Fruit fly (Drosophila melanogaster): ENCODE data around the gene CG32532.
A peak's percentile ranks its signal among the peaks of the same experiment; 100 is the strongest.

CG32532 gene

dm6 chrX:19510204-19510603 is 37.1 kb downstream of the CG32532 start:
- TF ChIP-seq Sin3A (optimal IDR thresholded peaks at IDR 0.05) (no peak), Myc (optimal IDR thresholded peaks at IDR 0.05) (no peak)

- TF ChIP-seq psq (optimal IDR thresholded peaks at IDR 0.05) (peak; percentile 34), h (optimal IDR thresholded peaks at IDR 0.05) (no peak)
These were observed 41.7 kb downstream of the CG32532 start for dm6 chrX:19505334-19506185.

dm6 chrX:19504170-19504765 is 43.0 kb downstream of the CG32532 start:
- no peak for TF ChIP-seq psq (optimal IDR thresholded peaks at IDR 0.05)
- no peak for TF ChIP-seq Sin3A (optimal IDR thresholded peaks at IDR 0.05)
- no peak for TF ChIP-seq insv (optimal IDR thresholded peaks at IDR 0.05)
- no peak for TF ChIP-seq ttk (optimal IDR thresholded peaks at IDR 0.05)
- no peak for TF ChIP-seq h (optimal IDR thresholded peaks at IDR 0.05)
- no peak for TF ChIP-seq Myc (optimal IDR thresholded peaks at IDR 0.05)

dm6 chrX:19501274-19501673 is 46.0 kb downstream of the CG32532 start:
- no peak for TF ChIP-seq Myc (optimal IDR thresholded peaks at IDR 0.05)
- no peak for TF ChIP-seq h (optimal IDR thresholded peaks at IDR 0.05)

DNA sequence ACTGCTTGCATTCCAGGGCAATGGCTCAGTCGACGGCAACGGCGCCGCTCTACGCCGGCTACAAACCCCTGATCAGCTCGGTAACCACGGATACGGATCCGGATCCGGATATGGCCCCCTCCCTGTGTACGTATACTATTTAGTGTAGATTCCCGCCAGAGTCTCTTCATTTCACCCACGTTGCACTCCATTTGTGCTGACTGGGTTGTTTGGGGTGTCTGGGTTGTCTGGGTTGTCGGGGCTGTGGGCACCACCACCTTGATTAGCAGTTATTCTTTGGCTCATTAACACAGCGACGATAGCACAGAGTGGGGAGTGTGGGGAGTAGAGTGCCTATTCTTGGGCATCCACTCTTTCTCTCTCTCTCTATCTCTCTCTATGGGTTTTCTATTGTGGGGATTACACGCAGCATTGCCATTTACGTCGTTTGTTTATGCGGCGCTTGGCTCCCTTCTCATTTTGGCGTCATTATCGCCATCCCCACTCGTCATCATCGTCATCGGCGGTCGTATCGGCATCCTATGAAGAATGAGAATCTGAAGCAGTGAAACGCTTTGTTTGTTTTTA is 48.4 kb downstream of the CG32532 start:
- TF ChIP-seq Sin3A (optimal IDR thresholded peaks at IDR 0.05) = no peak
- no peak for TF ChIP-seq ttk (optimal IDR thresholded peaks at IDR 0.05)
- TF ChIP-seq Myc (optimal IDR thresholded peaks at IDR 0.05) = no peak
- TF ChIP-seq insv (optimal IDR thresholded peaks at IDR 0.05) = no peak
- no peak for TF ChIP-seq h (optimal IDR thresholded peaks at IDR 0.05)
- TF ChIP-seq psq (optimal IDR thresholded peaks at IDR 0.05) = no peak

DNA sequence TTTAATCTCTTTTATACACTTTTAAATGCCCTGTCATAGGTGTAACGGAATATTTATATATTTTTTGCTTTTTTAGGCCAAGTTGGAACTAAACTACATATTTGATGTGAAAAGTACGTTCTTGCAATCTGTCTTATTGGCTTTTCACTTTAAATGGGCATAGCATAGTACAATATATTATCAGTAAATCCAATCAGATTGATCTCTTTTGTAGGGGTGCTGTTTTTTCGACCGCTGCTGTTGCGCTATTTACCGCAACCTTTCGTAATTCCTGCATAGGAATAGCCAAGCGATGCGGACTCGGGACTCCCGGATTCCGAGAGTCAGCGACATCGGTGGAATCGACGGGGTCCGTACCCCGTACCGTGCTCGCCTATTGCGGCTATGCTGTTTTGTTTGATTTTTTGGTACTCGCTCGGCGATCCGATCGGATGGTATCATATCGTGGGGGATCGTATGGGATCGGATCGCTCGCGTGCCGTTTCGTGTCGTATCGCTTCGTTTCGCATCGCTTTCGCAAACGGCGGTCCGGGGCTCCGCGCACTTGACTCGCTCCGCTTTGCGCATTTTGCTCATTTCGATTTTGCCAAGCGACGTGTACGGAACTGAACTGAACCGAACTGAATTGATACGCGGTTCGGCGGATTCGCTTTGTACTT is 49.4 kb downstream of the CG32532 start:
- TF ChIP-seq ttk (optimal IDR thresholded peaks at IDR 0.05) (no peak), Sin3A (optimal IDR thresholded peaks at IDR 0.05) (no peak), Myc (optimal IDR thresholded peaks at IDR 0.05) (no peak), h (optimal IDR thresholded peaks at IDR 0.05) (no peak), insv (optimal IDR thresholded peaks at IDR 0.05) (no peak)

DNA sequence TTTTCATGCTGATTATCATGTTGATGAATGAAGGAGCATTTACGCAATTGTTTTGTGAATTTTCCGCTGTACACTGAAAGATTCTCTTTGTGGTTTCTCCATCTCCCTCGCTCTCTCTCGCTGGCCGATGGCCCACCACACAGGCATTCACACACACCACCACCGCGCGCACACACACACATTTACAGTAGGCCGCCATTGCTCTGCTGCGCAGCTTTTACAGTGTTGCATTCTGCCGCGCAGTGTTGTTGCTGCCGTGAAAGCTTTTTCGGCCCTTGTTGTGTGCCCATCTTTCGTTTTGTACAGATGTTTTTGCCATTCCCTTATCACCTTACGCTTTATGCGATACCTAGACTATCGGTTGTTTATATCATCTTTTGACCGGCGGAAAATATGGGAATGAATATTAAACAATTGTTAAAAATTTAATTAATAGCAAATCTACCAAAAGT is 50.4 kb downstream of the CG32532 start:
- TF ChIP-seq h (optimal IDR thresholded peaks at IDR 0.05) (no peak), Sin3A (optimal IDR thresholded peaks at IDR 0.05) (no peak), insv (optimal IDR thresholded peaks at IDR 0.05) (no peak), ttk (optimal IDR thresholded peaks at IDR 0.05) (no peak), psq (optimal IDR thresholded peaks at IDR 0.05) (peak; percentile 88), Myc (optimal IDR thresholded peaks at IDR 0.05) (no peak)

DNA sequence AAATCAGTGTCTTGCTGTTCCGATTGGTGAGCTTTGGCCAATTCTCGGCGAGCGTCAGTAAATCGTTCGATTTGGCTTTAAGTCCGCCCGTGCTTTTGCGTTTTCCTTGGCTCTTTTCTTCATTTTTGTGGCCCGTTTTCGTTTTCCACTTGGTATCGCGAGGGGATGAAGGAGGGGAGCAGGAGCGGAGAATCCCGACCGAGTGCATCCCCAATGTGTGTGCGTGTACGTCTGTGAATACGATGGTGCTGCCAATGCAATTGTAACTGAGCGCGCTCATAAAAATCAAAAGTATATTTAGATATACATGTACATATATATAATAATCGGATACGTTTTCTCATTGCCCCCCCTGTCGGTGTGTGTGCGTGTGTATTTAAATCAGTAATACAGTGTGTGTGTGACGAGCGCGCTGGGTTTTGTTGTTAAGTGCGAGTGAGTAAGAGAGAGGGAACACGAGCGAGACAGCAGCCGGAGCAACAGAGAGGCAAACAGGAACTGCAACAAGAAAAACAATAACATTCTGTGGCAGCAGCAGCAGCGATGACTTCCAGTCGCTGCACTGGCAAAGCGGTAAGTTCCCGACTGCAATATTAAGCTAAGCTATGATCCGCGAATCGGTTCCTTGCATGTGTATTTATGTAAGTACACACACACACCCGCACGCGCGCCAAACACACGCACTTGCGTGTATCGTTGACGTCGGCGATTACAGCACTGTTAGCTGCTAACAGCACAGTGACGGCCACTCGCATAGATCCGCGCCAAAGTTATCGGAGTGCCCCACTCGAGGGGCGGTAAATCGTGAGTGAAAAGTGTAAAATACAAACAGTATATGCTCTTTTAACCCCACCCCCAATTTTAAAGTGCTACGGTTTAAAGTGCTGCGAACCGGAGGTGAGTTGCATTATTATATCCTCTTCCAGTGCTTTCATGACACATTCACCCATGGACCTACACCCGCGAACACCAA is 51.4 kb downstream of the CG32532 start:
- no peak for TF ChIP-seq h (optimal IDR thresholded peaks at IDR 0.05)
- TF ChIP-seq psq (optimal IDR thresholded peaks at IDR 0.05) = no peak
- TF ChIP-seq insv (optimal IDR thresholded peaks at IDR 0.05) = no peak
- no peak for TF ChIP-seq Myc (optimal IDR thresholded peaks at IDR 0.05)
- no peak for TF ChIP-seq ttk (optimal IDR thresholded peaks at IDR 0.05)
- TF ChIP-seq Sin3A (optimal IDR thresholded peaks at IDR 0.05) = no peak

DNA sequence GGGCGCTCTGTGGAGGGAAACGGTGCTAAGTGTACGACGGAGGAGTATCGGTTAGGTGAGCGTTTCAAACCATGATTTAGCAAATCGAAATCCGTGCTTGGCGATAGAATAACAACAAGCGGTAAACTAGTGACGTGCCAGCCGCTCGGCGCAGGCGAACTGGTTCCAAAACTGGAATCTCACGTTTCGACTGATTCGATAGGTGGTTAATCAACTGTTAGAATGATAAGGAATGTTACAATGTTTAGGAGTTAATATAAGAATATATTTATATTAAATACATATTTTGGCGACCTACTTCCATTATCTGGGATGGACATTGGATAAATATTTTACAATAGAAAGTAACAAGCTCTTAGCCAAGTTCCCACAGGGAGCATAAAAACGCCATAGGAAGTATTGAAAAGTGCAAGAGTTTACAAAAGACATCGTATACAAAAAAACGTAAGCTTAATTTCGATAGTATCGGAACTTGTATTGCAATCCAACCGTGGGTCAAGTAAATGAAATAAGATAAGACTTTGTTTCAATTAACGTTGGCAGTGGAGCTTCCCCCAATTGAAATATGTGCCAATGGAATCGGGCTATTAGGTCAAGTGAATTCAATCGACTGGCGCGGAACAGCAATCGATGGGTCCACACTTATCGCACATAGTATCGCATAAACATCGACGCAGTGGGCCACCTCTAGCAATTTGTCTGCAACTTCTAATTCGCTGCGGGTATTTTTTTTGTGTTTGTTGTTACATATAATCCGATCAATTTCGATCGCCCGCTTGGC is 52.3 kb downstream of the CG32532 start, which contains the start of the genes ksh, CG14200 and Pfrx:
Gene ksh, minus strand, starts transcription at position 163 of the 781 bp plus-strand sequence.
Gene CG14200, plus strand, starts transcription at position 676 of the 781 bp plus-strand sequence.
Gene Pfrx, plus strand, starts transcription at position 676 of the 781 bp plus-strand sequence.
- no peak for TF ChIP-seq psq (optimal IDR thresholded peaks at IDR 0.05)
- no peak for TF ChIP-seq h (optimal IDR thresholded peaks at IDR 0.05)
- no peak for TF ChIP-seq insv (optimal IDR thresholded peaks at IDR 0.05)
- TF ChIP-seq Myc (optimal IDR thresholded peaks at IDR 0.05) = no peak
- TF ChIP-seq ttk (optimal IDR thresholded peaks at IDR 0.05) = no peak
- TF ChIP-seq Sin3A (optimal IDR thresholded peaks at IDR 0.05) = no peak

DNA sequence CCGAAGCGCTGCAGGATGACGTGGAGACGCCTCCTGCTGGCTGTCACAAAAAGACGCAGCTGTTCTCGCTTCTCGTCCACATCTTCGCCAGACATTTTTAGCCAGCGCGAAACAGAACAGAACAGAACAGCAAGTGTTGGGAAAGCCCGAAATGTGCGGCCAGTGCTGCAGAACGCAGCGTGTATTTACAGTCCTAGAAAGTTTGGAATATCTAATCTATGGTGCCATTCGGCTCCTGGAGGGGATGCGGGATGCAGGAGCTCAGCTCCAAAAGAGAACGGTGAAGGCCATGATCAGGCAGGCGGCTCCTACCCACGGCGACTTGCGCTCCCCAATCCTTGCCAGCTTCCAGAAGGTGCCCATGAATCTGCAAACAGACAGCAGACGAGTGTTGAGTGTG is 53.0 kb downstream of the CG32532 start, which contains the start of gene CG12204:
Gene CG12204, minus strand, starts transcription at position 117 of the 400 bp plus-strand sequence.
- TF ChIP-seq Sin3A (optimal IDR thresholded peaks at IDR 0.05) = no peak
- no peak for TF ChIP-seq Myc (optimal IDR thresholded peaks at IDR 0.05)
- TF ChIP-seq h (optimal IDR thresholded peaks at IDR 0.05) = no peak
- TF ChIP-seq psq (optimal IDR thresholded peaks at IDR 0.05) = no peak
- TF ChIP-seq ttk (optimal IDR thresholded peaks at IDR 0.05) = no peak
